Worm (Caenorhabditis elegans) whole organism, late embryonic: Measurements from ENCODE around the gene W01C8.1.

Experiments used
- Y22D7AL.16 ChIP-seq: sonication (generic microtip); optimal IDR thresholded peaks from 2 replicates; lab custom pipeline; 2016; ENCODE audit warnings: missing genetic modification characterization, missing compliant biosample characterization
- ceh-2 ChIP-seq: sonication (generic microtip); optimal IDR thresholded peaks from 2 replicates; lab custom pipeline; 2016; ENCODE audit warnings: missing genotype, missing genetic modification characterization, missing compliant biosample characterization
- ceh-31 ChIP-seq: sonication (generic microtip); optimal IDR thresholded peaks from 2 replicates; lab custom pipeline; 2016; ENCODE audit warnings: missing genetic modification characterization, missing compliant biosample characterization
- ceh-34 ChIP-seq: sonication (generic microtip); optimal IDR thresholded peaks from 2 replicates; lab custom pipeline; 2016; ENCODE audit warnings: mild to moderate bottlenecking, missing genetic modification characterization, missing compliant biosample characterization
- ceh-45 ChIP-seq: fragments of 200-800 bp; sonication (Bioruptor generic); IDR thresholded peaks from 2 replicates; pipeline ENCODE4 v1.3.6; 2022; ENCODE audit warnings: missing genetic modification reagents, missing genetic modification characterization, missing compliant biosample characterization
- ceh-48 ChIP-seq: sonication (generic microtip); optimal IDR thresholded peaks from 2 replicates; lab custom pipeline; 2016; ENCODE audit warnings: missing genetic modification characterization, inconsistent platforms, missing compliant biosample characterization
- dve-1 ChIP-seq: sonication (generic microtip); optimal IDR thresholded peaks from 2 replicates; lab custom pipeline; 2017; ENCODE audit warnings: antibody characterized with exemption, mild to moderate bottlenecking, missing genetic modification characterization, missing compliant biosample characterization
- elt-4 ChIP-seq: sonication (generic microtip); optimal IDR thresholded peaks from 2 replicates; lab custom pipeline; 2016; ENCODE audit warnings: missing genetic modification characterization, missing compliant biosample characterization
- eyg-1 ChIP-seq: sonication (generic microtip); optimal IDR thresholded peaks from 2 replicates; lab custom pipeline; 2016; ENCODE audit warnings: missing genotype, missing genetic modification characterization, missing compliant biosample characterization
- fax-1 ChIP-seq: sonication (generic microtip); optimal IDR thresholded peaks from 2 replicates; lab custom pipeline; 2016; ENCODE audit warnings: missing genotype, missing genetic modification characterization, missing compliant biosample characterization
- fkh-10 ChIP-seq: fragments of 150-350 bp; optimal IDR thresholded peaks from 2 replicates; lab custom pipeline; 2014; ENCODE audit warnings: missing biosample characterization, missing genetic modification reagents, missing genetic modification characterization
- fkh-6 ChIP-seq: sonication (generic microtip); optimal IDR thresholded peaks from 2 replicates; lab custom pipeline; 2016; ENCODE audit warnings: missing genetic modification characterization, missing compliant biosample characterization
- gmeb-2 ChIP-seq: sonication (generic microtip); optimal IDR thresholded peaks from 2 replicates; lab custom pipeline; 2016; ENCODE audit warnings: missing genetic modification characterization, inconsistent platforms, missing compliant biosample characterization
- hlh-13 ChIP-seq: fragments of 200-800 bp; sonication (Bioruptor generic); optimal IDR thresholded peaks from 2 replicates; lab custom pipeline; 2018; ENCODE audit warnings: mild to moderate bottlenecking, missing genetic modification characterization, missing compliant biosample characterization
- hlh-15 ChIP-seq: sonication (generic microtip); optimal IDR thresholded peaks from 2 replicates; lab custom pipeline; 2016; ENCODE audit warnings: missing genetic modification characterization, missing compliant biosample characterization
- hlh-30 ChIP-seq: sonication (generic microtip); optimal IDR thresholded peaks from 2 replicates; lab custom pipeline; 2017; ENCODE audit warnings: antibody characterized with exemption, missing genetic modification characterization, missing compliant biosample characterization; ENCODE audit not compliant: insufficient read depth
- hlh-6 ChIP-seq: sonication (generic microtip); optimal IDR thresholded peaks from 2 replicates; lab custom pipeline; 2016; ENCODE audit warnings: missing genotype, missing genetic modification characterization, missing compliant biosample characterization
- npax-4 ChIP-seq: sonication (generic microtip); optimal IDR thresholded peaks from 2 replicates; lab custom pipeline; 2016; ENCODE audit warnings: missing genetic modification characterization, missing compliant biosample characterization
- pag-3 ChIP-seq: sonication (generic microtip); optimal IDR thresholded peaks from 2 replicates; lab custom pipeline; 2016; ENCODE audit warnings: missing compliant biosample characterization, missing genetic modification characterization, borderline replicate concordance
- pat-9 ChIP-seq: fragments of 200-800 bp; sonication (Bioruptor generic); optimal IDR thresholded peaks from 2 replicates; lab custom pipeline; 2018; ENCODE audit warnings: mild to moderate bottlenecking, missing genetic modification characterization, moderate library complexity, missing compliant biosample characterization
- pha-4 ChIP-seq: fragments of 150-350 bp; optimal IDR thresholded peaks from 2 replicates; lab custom pipeline; 2018; ENCODE audit warnings: missing biosample characterization, missing genetic modification reagents, missing genetic modification characterization
- pqm-1 ChIP-seq: sonication (generic microtip); optimal IDR thresholded peaks from 2 replicates; lab custom pipeline; 2016; ENCODE audit warnings: missing genetic modification characterization, missing compliant biosample characterization
- pros-1 ChIP-seq: fragments of 150-350 bp; optimal IDR thresholded peaks from 2 replicates; lab custom pipeline; 2014; ENCODE audit warnings: missing biosample characterization, missing genetic modification reagents, missing genetic modification characterization
- ref-2 ChIP-seq: sonication (generic microtip); optimal IDR thresholded peaks from 2 replicates; lab custom pipeline; 2016; ENCODE audit warnings: missing genetic modification characterization, missing compliant biosample characterization
- rnt-1 ChIP-seq: sonication (generic microtip); optimal IDR thresholded peaks from 2 replicates; lab custom pipeline; 2016; ENCODE audit warnings: missing genetic modification characterization, missing compliant biosample characterization
- syd-9 ChIP-seq: sonication (generic microtip); optimal IDR thresholded peaks from 2 replicates; lab custom pipeline; 2016; ENCODE audit warnings: mild to moderate bottlenecking, missing genetic modification characterization, moderate library complexity, missing compliant biosample characterization
- tbx-2 ChIP-seq: sonication (generic microtip); optimal IDR thresholded peaks from 2 replicates; lab custom pipeline; 2016; ENCODE audit warnings: missing genetic modification characterization, missing compliant biosample characterization
- tbx-7 ChIP-seq: sonication (generic microtip); optimal IDR thresholded peaks from 2 replicates; lab custom pipeline; 2016; ENCODE audit warnings: missing genotype, missing genetic modification characterization, missing compliant biosample characterization
- ttx-3 ChIP-seq: sonication (generic microtip); optimal IDR thresholded peaks from 2 replicates; lab custom pipeline; 2016; ENCODE audit warnings: missing genetic modification reagents, missing genetic modification characterization, missing compliant biosample characterization
- unc-3 ChIP-seq, 2 experiments: fragments of 200-800 bp in 1 of 2; sonication (Bioruptor generic) in 1 of 2; sonication (generic microtip) in 1 of 2; conservative IDR thresholded peaks in 1 of 2; optimal IDR thresholded peaks in 1 of 2; 2 replicates each; pipeline versions ENCODE4 v1.3.6 to Lab custom; 2016 to 2022; ENCODE audit warnings: missing compliant biosample characterization in 2 of 2, missing genetic modification characterization in 2 of 2, missing genetic modification reagents in 1 of 2
- unc-42 ChIP-seq: sonication (generic microtip); optimal IDR thresholded peaks from 2 replicates; lab custom pipeline; 2016; ENCODE audit warnings: missing genotype, missing genetic modification characterization, missing compliant biosample characterization
- unc-55 ChIP-seq: sonication (generic microtip); optimal IDR thresholded peaks from 2 replicates; lab custom pipeline; 2017; ENCODE audit warnings: missing biosample characterization, missing genetic modification reagents, missing genetic modification characterization
- unc-86 ChIP-seq: sonication (generic microtip); optimal IDR thresholded peaks from 2 replicates; lab custom pipeline; 2016; ENCODE audit warnings: missing genetic modification characterization, missing compliant biosample characterization
- ztf-16 ChIP-seq: sonication (generic microtip); optimal IDR thresholded peaks from 2 replicates; lab custom pipeline; 2017; ENCODE audit warnings: missing genetic modification characterization, missing compliant biosample characterization

The W01C8.1 gene

DNA sequence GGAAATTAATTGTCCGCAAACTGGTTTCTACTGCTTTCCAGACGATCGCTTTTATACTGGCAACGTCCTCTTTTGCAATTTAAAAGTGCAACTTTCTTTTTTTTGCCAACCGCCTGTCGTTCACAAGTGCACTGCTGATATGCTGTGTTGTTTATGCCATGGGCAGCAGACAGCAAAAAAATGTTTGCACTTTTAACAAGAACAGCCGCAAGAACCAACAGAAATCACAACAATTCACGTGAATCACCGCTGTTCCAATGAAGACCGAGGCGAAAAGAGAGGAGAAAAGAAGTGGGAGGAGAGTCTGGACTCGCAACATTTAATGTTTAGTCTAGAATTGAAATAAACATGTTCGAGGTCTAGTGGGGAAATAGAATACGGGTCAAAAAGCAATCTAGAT lies 38.4 kb upstream of the W01C8.1 start, which contains the start of gene T22B7.7:
Gene T22B7.7, minus strand, starts transcription at position 262 of the 400 bp plus-strand sequence.
- TF ChIP-seq pqm-1 (tag; lab: Kevin White, UChicago) (no peak), Y22D7AL.16 (tag; lab: Kevin White, UChicago) (no peak), fax-1 (tag; lab: Kevin White, UChicago) (no peak), npax-4 (tag; lab: Kevin White, UChicago) (no peak)

- TF ChIP-seq tbx-2 (tag; lab: Kevin White, UChicago) (no peak), unc-42 (peak; percentile 2)
Measured at ce11 chrX:5655601-5656000, 36.6 kb upstream of the W01C8.1 start.

DNA sequence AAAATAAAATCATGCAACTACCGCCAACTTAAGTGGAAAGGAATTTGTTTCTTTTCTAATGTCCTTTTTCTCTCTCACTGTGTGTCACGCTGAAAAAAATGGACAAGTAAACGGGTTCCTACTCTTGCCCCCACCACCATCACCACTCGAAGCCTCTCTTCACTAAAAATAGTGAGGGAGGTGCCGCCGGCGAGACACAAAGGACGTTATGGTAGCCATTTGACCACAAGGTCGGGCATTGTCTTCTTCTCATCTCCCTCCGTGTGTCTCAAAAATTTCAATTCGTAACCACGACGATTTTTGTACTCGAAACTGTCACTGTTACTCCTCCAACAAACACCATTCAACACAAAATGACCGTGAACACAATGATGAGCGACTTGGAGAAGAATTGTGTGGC lies 32.6 kb upstream of the W01C8.1 start, which contains the start of gene T22B7.22:
Gene T22B7.22, plus strand, starts transcription at position 354 of the 400 bp plus-strand sequence.
- TF ChIP-seq ttx-3 (tag; lab: Kevin White, UChicago), result no peak
- TF ChIP-seq ceh-34 (tag; lab: Kevin White, UChicago), result no peak
- TF ChIP-seq ceh-48 (tag; lab: Kevin White, UChicago), result no peak
- TF ChIP-seq elt-4 (tag; lab: Kevin White, UChicago), result no peak
- TF ChIP-seq unc-3 (GFP tag; conservative IDR thresholded peaks at IDR 0.05; lab: Robert Waterston, UW), result no peak
- no peak for TF ChIP-seq unc-3 (tag; optimal IDR thresholded peaks at IDR 0.05; lab: Kevin White, UChicago)
- TF ChIP-seq fkh-6, result no peak
- no peak for TF ChIP-seq hlh-30 (tag; lab: Kevin White, UChicago)
- TF ChIP-seq ztf-16, result no peak
- TF ChIP-seq dve-1, result no peak

- no peak for TF ChIP-seq pag-3 (tag; lab: Kevin White, UChicago)
Measured at ce11 chrX:5661179-5661578, 31.0 kb upstream of the W01C8.1 start.

- no peak for TF ChIP-seq ceh-45 (GFP tag; lab: Robert Waterston, UW)
- TF ChIP-seq pat-9, result no peak
- TF ChIP-seq pag-3 (tag; lab: Kevin White, UChicago), result no peak
- no peak for TF ChIP-seq npax-4 (tag; lab: Kevin White, UChicago)
- TF ChIP-seq ceh-2 (tag; lab: Kevin White, UChicago), result no peak
- no peak for TF ChIP-seq hlh-6
- TF ChIP-seq unc-42, result no peak
- TF ChIP-seq rnt-1 (tag; lab: Kevin White, UChicago), result no peak
- TF ChIP-seq unc-86, result no peak
- no peak for TF ChIP-seq ztf-16
Measured at ce11 chrX:5663537-5663936, 28.7 kb upstream of the W01C8.1 start, which contains the start of gene egl-13. TSS of gene egl-13 (plus strand) at chrX:5663837.

DNA sequence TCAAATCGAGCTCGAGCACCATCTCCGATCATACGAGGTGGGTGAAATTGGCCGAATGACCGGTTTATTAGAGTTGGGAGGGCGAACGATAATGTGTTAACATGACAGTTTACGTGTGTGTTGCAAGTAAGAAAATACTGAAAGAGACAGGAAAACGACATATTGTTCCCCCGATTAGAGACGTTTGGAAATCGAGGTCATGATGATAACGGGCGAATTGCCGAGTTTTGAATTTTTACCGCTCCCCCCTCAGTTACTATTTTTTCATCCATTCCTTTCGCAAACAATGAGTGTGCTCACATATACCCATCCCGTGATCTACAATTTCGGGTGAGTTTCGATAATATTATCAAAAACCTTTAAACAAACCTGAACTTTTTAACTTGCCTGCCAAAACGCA lies 22.5 kb upstream of the W01C8.1 start:
- no peak for TF ChIP-seq eyg-1
- no peak for TF ChIP-seq hlh-13 (GFP tag; lab: Kevin White, UChicago)
- no peak for TF ChIP-seq syd-9 (tag; lab: Kevin White, UChicago)

- TF ChIP-seq unc-42 (no peak), ztf-16 (no peak), fkh-10 (GFP tag; lab: Kevin White, UChicago) (no peak), ceh-31 (tag; lab: Kevin White, UChicago) (no peak), ref-2 (tag; lab: Kevin White, UChicago) (no peak), fkh-6 (no peak), hlh-15 (tag; lab: Kevin White, UChicago) (no peak), pat-9 (no peak), gmeb-2 (no peak), unc-55 (GFP tag; lab: Kevin White, UChicago) (no peak), pqm-1 (tag; lab: Kevin White, UChicago) (no peak), tbx-2 (tag; lab: Kevin White, UChicago) (no peak), pros-1 (tag; lab: Kevin White, UChicago) (no peak), tbx-7 (tag; lab: Kevin White, UChicago) (no peak), hlh-30 (tag; lab: Kevin White, UChicago) (no peak), pha-4 (no peak), ceh-34 (tag; lab: Kevin White, UChicago) (no peak)
Measured at ce11 chrX:5670829-5671228, 21.4 kb upstream of the W01C8.1 start.
